Fruit fly (Drosophila melanogaster): Measurements from ENCODE around the gene SamDC.
A peak's percentile ranks its signal among the peaks of the same experiment; 100 is the strongest.

DNA sequence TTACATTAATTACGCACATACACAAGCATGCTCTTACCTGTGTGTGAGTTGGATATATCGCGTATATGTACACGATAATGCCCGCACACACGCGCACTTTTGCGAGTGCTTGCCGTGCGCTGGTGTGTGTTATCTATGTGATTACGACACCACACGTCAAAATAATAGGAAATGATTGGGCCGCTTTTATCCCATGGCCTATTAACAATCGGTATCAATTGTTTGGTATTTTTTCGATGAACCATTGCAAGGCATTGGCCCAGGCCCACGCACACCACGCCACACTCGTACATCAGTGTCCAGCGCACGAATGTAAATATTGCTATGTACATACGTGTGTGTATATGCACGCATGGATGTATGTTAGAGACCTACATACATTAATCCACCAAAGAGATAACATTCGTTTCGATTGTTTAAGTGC, 4.4 kb upstream of the SamDC start:
- no peak for TF ChIP-seq rn (GFP tag; IDR thresholded peaks at IDR 0.05)
- peak; percentile 14 for TF ChIP-seq CG15710 (tag; optimal IDR thresholded peaks at IDR 0.05)
- TF ChIP-seq gl (tag; optimal IDR thresholded peaks at IDR 0.05) = peak; percentile 28
- TF ChIP-seq fd96Ca (GFP tag; IDR thresholded peaks at IDR 0.05) = no peak
- TF ChIP-seq D1 (tag; optimal IDR thresholded peaks at IDR 0.05) = no peak
- TF ChIP-seq CG12605 (GFP tag; IDR thresholded peaks at IDR 0.05) = no peak
- TF ChIP-seq Pif1A (GFP tag; optimal IDR thresholded peaks at IDR 0.05) = no peak
- no peak for TF ChIP-seq CG8159 (tag; optimal IDR thresholded peaks at IDR 0.05)
- TF ChIP-seq Ets98B (GFP tag; IDR thresholded peaks at IDR 0.05) = peak; percentile 64; the same call in 1 of the 2 replicates
- TF ChIP-seq CG32121 (GFP tag; IDR thresholded peaks at IDR 0.05) = peak; percentile 51; the same call in 1 of the 2 replicates
- TF ChIP-seq CG9948 (tag; optimal IDR thresholded peaks at IDR 0.05) = peak; percentile 5
- no peak for TF ChIP-seq CG14655 (GFP tag; optimal IDR thresholded peaks at IDR 0.05)

Measured in whole organism, pupa.